Worm (Caenorhabditis elegans) whole organism, L1 larva: Measurements from ENCODE around the gene PDB1.1.

Experiments
- ama-1 ChIP-seq: fragments of 150-350 bp; optimal IDR thresholded peaks from 2 replicates; lab custom pipeline; 2014
- blmp-1 ChIP-seq: fragments of 150-350 bp; optimal IDR thresholded peaks from 2 replicates; lab custom pipeline; 2014; ENCODE audit warnings: missing biosample characterization, missing genetic modification characterization
- lin-13 ChIP-seq: fragments of 150-350 bp; optimal IDR thresholded peaks from 2 replicates; lab custom pipeline; 2014; ENCODE audit warnings: missing biosample characterization, missing genetic modification reagents, missing genetic modification characterization
- lir-3 ChIP-seq: sonication (generic microtip); optimal IDR thresholded peaks from 2 replicates; lab custom pipeline; 2016; ENCODE audit warnings: mild to moderate bottlenecking, missing genetic modification characterization, moderate library complexity, missing compliant biosample characterization; ENCODE audit not compliant: poor library complexity
- lsy-2 ChIP-seq, 2 experiments: fragments of 150-350 bp; optimal IDR thresholded peaks; 2 replicates each; lab custom pipeline; 2014; ENCODE audit warnings: missing biosample characterization in 2 of 2, missing genetic modification characterization in 2 of 2
- mdl-1 ChIP-seq, 2 experiments: fragments of 150-350 bp; optimal IDR thresholded peaks; 2 replicates each; lab custom pipeline; 2014 to 2017; ENCODE audit warnings: missing biosample characterization in 2 of 2, missing genetic modification characterization in 2 of 2, inconsistent platforms in 1 of 2
- mef-2 ChIP-seq: fragments of 150-350 bp; optimal IDR thresholded peaks from 2 replicates; lab custom pipeline; 2014; ENCODE audit warnings: missing biosample characterization, missing genetic modification characterization
- nhr-11 ChIP-seq: fragments of 150-350 bp; optimal IDR thresholded peaks from 2 replicates; lab custom pipeline; 2014; ENCODE audit warnings: missing biosample characterization, missing genetic modification characterization
- nhr-237 ChIP-seq: fragments of 150-350 bp; optimal IDR thresholded peaks from 2 replicates; lab custom pipeline; 2014; ENCODE audit warnings: missing biosample characterization, missing genetic modification characterization
- nhr-28 ChIP-seq: fragments of 150-350 bp; optimal IDR thresholded peaks from 2 replicates; lab custom pipeline; 2014; ENCODE audit warnings: missing biosample characterization, missing genetic modification characterization
- nhr-47 ChIP-seq: sonication (generic microtip); optimal IDR thresholded peaks from 2 replicates; lab custom pipeline; 2016; ENCODE audit warnings: mild to moderate bottlenecking, missing genetic modification characterization, moderate library complexity, missing compliant biosample characterization
- unc-62 ChIP-seq: fragments of 150-350 bp; optimal IDR thresholded peaks from 2 replicates; lab custom pipeline; 2014; ENCODE audit warnings: missing biosample characterization, missing genetic modification reagents, missing genetic modification characterization
- zag-1 ChIP-seq: fragments of 150-350 bp; optimal IDR thresholded peaks from 2 replicates; lab custom pipeline; 2014; ENCODE audit warnings: missing biosample characterization, missing genetic modification characterization
- ztf-4 ChIP-seq: fragments of 150-350 bp; optimal IDR thresholded peaks from 2 replicates; lab custom pipeline; 2014; ENCODE audit warnings: missing biosample characterization, missing genetic modification characterization

DNA sequence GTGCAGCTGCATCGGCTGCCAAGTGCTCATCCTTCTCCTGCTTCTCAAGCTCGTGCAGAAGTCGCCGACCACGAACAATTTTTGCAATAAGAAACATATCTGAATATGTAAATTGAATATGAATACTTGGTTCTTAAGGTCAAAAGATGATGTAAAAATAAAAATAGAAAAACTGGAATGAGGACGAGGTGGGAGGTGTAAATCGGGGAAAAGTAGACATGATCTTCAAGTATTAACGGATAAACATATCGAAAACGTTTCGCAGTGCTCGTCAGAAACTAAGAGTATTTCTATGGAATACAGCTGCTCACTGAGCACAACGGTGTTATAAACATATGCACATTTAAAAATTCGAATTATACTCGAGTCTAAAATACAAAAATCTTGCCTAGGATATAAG, 18.9 kb downstream of the PDB1.1 start, which contains the start of gene glb-16:
- TF ChIP-seq nhr-11 (tag; lab: Kevin White, UChicago) (no peak), lin-13 (no peak), ztf-4 (no peak), mdl-1 (tag; optimal IDR thresholded peaks at IDR 0.05; lab: Kevin White, UChicago) (no peak), nhr-237 (no peak), zag-1 (no peak), lsy-2 (tag; optimal IDR thresholded peaks at IDR 0.05; lab: Kevin White, UChicago) (no peak), mef-2 (tag; lab: Kevin White, UChicago) (no peak), lir-3 (tag; lab: Kevin White, UChicago) (no peak), nhr-28 (tag; lab: Kevin White, UChicago) (no peak), ama-1 (lab: Kevin White, UChicago) (no peak), blmp-1 (no peak), unc-62 (GFP tag; lab: Kevin White, UChicago) (no peak), nhr-47 (tag; lab: Kevin White, UChicago) (no peak)
